Fruit fly (Drosophila melanogaster) whole organism, embryonic: ENCODE measurements around the gene CG15343.

Experiments used
- Awh ChIP-seq: fragments of 200-800 bp; sonication (Bioruptor generic); IDR thresholded peaks from 2 replicates; pipeline ENCODE4, ENCODE4 v1.3.6; 2022; ENCODE audit warnings: missing biosample characterization, missing genetic modification characterization
- B-H1 ChIP-seq: fragments of 200-800 bp; sonication (Bioruptor generic); IDR thresholded peaks from 3 replicates; pipeline ENCODE4 v1.3.6; 2022; ENCODE audit warnings: missing biosample characterization, missing genetic modification characterization
- CG11560 ChIP-seq: fragments of 200-800 bp; sonication (Bioruptor generic); IDR thresholded peaks from 3 replicates; pipeline ENCODE4 v1.3.6; 2022; ENCODE audit warnings: missing biosample characterization, missing genetic modification characterization
- CG13775 ChIP-seq: fragments of 200-800 bp; sonication (Bioruptor generic); optimal IDR thresholded peaks from 3 replicates; lab custom pipeline; 2017; ENCODE audit warnings: missing biosample characterization, mild to moderate bottlenecking, missing genetic modification characterization
- CG13894 ChIP-seq: fragments of 200-800 bp; sonication (Bioruptor generic); optimal IDR thresholded peaks from 3 replicates; lab custom pipeline; 2018; ENCODE audit warnings: missing biosample characterization, mild to moderate bottlenecking, missing genetic modification characterization, moderate library complexity
- CG14441 ChIP-seq: fragments of 200-800 bp; sonication (Bioruptor generic); IDR thresholded peaks from 2 replicates; pipeline ENCODE4 v1.3.6; 2022; ENCODE audit warnings: missing biosample characterization, missing genetic modification characterization
- CG16815 ChIP-seq: fragments of 200-800 bp; sonication (Bioruptor generic); optimal IDR thresholded peaks from 3 replicates; lab custom pipeline; 2017; ENCODE audit warnings: missing biosample characterization, mild to moderate bottlenecking, missing genetic modification characterization
- CG18476 ChIP-seq: fragments of 200-800 bp; sonication (Bioruptor generic); optimal IDR thresholded peaks from 2 replicates; lab custom pipeline; 2016; ENCODE audit warnings: missing biosample characterization, mild to moderate bottlenecking, missing genetic modification characterization
- CG2116 ChIP-seq: fragments of 200-800 bp; sonication (Bioruptor generic); optimal IDR thresholded peaks from 3 replicates; lab custom pipeline; 2018; ENCODE audit warnings: missing biosample characterization, mild to moderate bottlenecking, missing genetic modification characterization
- CG2202 ChIP-seq: fragments of 200-800 bp; sonication (Bioruptor generic); optimal IDR thresholded peaks from 2 replicates; lab custom pipeline; 2018; ENCODE audit warnings: missing biosample characterization, mild to moderate bottlenecking, missing genetic modification characterization
- CG34224 ChIP-seq: fragments of 200-800 bp; sonication (Bioruptor generic); IDR thresholded peaks from 3 replicates; pipeline ENCODE4 v1.3.6; 2022; ENCODE audit warnings: missing biosample characterization, missing genetic modification characterization; ENCODE audit not compliant: partially characterized antibody
- CG3995 ChIP-seq: fragments of 200-800 bp; sonication (Bioruptor generic); optimal IDR thresholded peaks from 3 replicates; lab custom pipeline; 2016; ENCODE audit warnings: missing biosample characterization, missing genetic modification characterization
- CG4424 ChIP-seq: fragments of 200-800 bp; sonication (Bioruptor generic); optimal IDR thresholded peaks from 3 replicates; lab custom pipeline; 2016; ENCODE audit warnings: missing biosample characterization, missing genetic modification characterization
- CG7928 ChIP-seq: fragments of 200-800 bp; sonication (Bioruptor generic); optimal IDR thresholded peaks from 2 replicates; lab custom pipeline; 2017; ENCODE audit warnings: missing biosample characterization, mild to moderate bottlenecking, missing genetic modification characterization
- CG8478 ChIP-seq: fragments of >200 bp; optimal IDR thresholded peaks from 2 replicates; lab custom pipeline; 2018
- CG9437 ChIP-seq: fragments of 200-800 bp; sonication (Bioruptor generic); optimal IDR thresholded peaks from 2 replicates; lab custom pipeline; 2018; ENCODE audit warnings: missing biosample characterization, mild to moderate bottlenecking, missing genetic modification characterization
- CG9817 ChIP-seq: fragments of 200-800 bp; sonication (Bioruptor generic); optimal IDR thresholded peaks from 2 replicates; lab custom pipeline; 2018; ENCODE audit warnings: missing biosample characterization, mild to moderate bottlenecking, missing genetic modification characterization, moderate library complexity
- Dad ChIP-seq: fragments of 200-800 bp; sonication (Bioruptor generic); optimal IDR thresholded peaks from 3 replicates; lab custom pipeline; 2016; ENCODE audit warnings: missing biosample characterization, missing genetic modification characterization
- Dfd ChIP-seq, 2 experiments: fragments of >200 bp; optimal IDR thresholded peaks; 2 replicates each; lab custom pipeline; 2017; ENCODE audit warnings: missing biosample characterization in 2 of 2, missing genetic modification characterization in 2 of 2
- Dip2 ChIP-seq: fragments of 200-800 bp; sonication (Bioruptor generic); IDR thresholded peaks from 2 replicates; pipeline ENCODE4 v1.3.6; 2022; ENCODE audit warnings: missing biosample characterization, missing genetic modification characterization
- Hand ChIP-seq: fragments of 200-800 bp; sonication (Bioruptor generic); optimal IDR thresholded peaks from 2 replicates; lab custom pipeline; 2017; ENCODE audit warnings: mild to moderate bottlenecking, missing biosample characterization, missing genetic modification reagents, missing genetic modification characterization
- HmgD ChIP-seq: fragments of 200-800 bp; sonication (Bioruptor generic); optimal IDR thresholded peaks from 3 replicates; lab custom pipeline; 2016; ENCODE audit warnings: missing biosample characterization, missing genetic modification characterization
- HmgZ ChIP-seq: fragments of 200-800 bp; sonication (Bioruptor generic); optimal IDR thresholded peaks from 2 replicates; lab custom pipeline; 2018; ENCODE audit warnings: missing biosample characterization, mild to moderate bottlenecking, missing genetic modification characterization
- Nf-YA ChIP-seq: fragments of 200-800 bp; sonication (Bioruptor generic); IDR thresholded peaks from 2 replicates; pipeline ENCODE4 v1.3.6; 2022; ENCODE audit warnings: missing biosample characterization, missing genetic modification characterization
- Side ChIP-seq: fragments of 200-800 bp; sonication (Bioruptor generic); optimal IDR thresholded peaks from 2 replicates; lab custom pipeline; 2016; ENCODE audit warnings: missing biosample characterization, missing genetic modification characterization
- Sox102F ChIP-seq: fragments of 200-800 bp; sonication (Bioruptor generic); optimal IDR thresholded peaks from 2 replicates; lab custom pipeline; 2018; ENCODE audit warnings: missing biosample characterization, mild to moderate bottlenecking, missing genetic modification characterization, moderate library complexity
- Ssrp ChIP-seq: fragments of 200-800 bp; sonication (Bioruptor generic); optimal IDR thresholded peaks from 2 replicates; lab custom pipeline; 2018; ENCODE audit warnings: missing biosample characterization, mild to moderate bottlenecking, missing genetic modification characterization, moderate library complexity
- az2 ChIP-seq: fragments of 200-800 bp; sonication (Bioruptor generic); optimal IDR thresholded peaks from 3 replicates; lab custom pipeline; 2016; ENCODE audit warnings: missing biosample characterization, missing genetic modification characterization
- bigmax ChIP-seq: fragments of 200-800 bp; sonication (Bioruptor generic); optimal IDR thresholded peaks from 2 replicates; lab custom pipeline; 2018; ENCODE audit warnings: missing biosample characterization, mild to moderate bottlenecking, missing genetic modification characterization
- chif ChIP-seq, 2 experiments: fragments of 200-800 bp; sonication (Bioruptor generic); optimal IDR thresholded peaks; 3 replicates each; lab custom pipeline; 2016; ENCODE audit warnings: missing biosample characterization in 2 of 2, missing genetic modification characterization in 2 of 2
- corto ChIP-seq: fragments of 200-800 bp; sonication (Bioruptor generic); optimal IDR thresholded peaks from 2 replicates; lab custom pipeline; 2016; ENCODE audit warnings: missing biosample characterization, mild to moderate bottlenecking, missing genetic modification characterization, moderate library complexity
- croc ChIP-seq: fragments of 200-800 bp; sonication (Bioruptor generic); conservative IDR thresholded peaks from 3 replicates; pipeline ENCODE4 v1.3.6; 2022; ENCODE audit warnings: missing biosample characterization, missing genetic modification characterization
- ems ChIP-seq: fragments of 200-800 bp; sonication (Bioruptor generic); optimal IDR thresholded peaks from 3 replicates; lab custom pipeline; 2016; ENCODE audit warnings: missing biosample characterization, missing genetic modification characterization
- fru ChIP-seq: fragments of >200 bp; optimal IDR thresholded peaks from 2 replicates; lab custom pipeline; 2017
- gfzf ChIP-seq: fragments of 200-800 bp; sonication (Bioruptor generic); optimal IDR thresholded peaks from 2 replicates; lab custom pipeline; 2016; ENCODE audit warnings: missing biosample characterization, mild to moderate bottlenecking, missing genetic modification characterization, moderate library complexity
- grau ChIP-seq: fragments of 200-800 bp; optimal IDR thresholded peaks from 3 replicates; lab custom pipeline; 2019; ENCODE audit warnings: missing biosample characterization, mild to moderate bottlenecking, missing genetic modification characterization, moderate library complexity
- gt ChIP-seq: fragments of 200-800 bp; sonication (Bioruptor generic); IDR thresholded peaks from 2 replicates; pipeline ENCODE4 v1.3.6; 2022; ENCODE audit warnings: missing biosample characterization, missing genetic modification characterization
- jing ChIP-seq: fragments of 200-800 bp; sonication (Bioruptor generic); optimal IDR thresholded peaks from 2 replicates; lab custom pipeline; 2018; ENCODE audit warnings: missing biosample characterization, mild to moderate bottlenecking, missing genetic modification characterization
- kni ChIP-seq: fragments of 200-800 bp; sonication (Bioruptor generic); optimal IDR thresholded peaks from 3 replicates; lab custom pipeline; 2017; ENCODE audit warnings: mild to moderate bottlenecking, missing biosample characterization, missing genetic modification reagents, missing genetic modification characterization
- mirr ChIP-seq: fragments of 200-800 bp; sonication (Bioruptor generic); optimal IDR thresholded peaks from 3 replicates; lab custom pipeline; 2018; ENCODE audit warnings: missing biosample characterization, mild to moderate bottlenecking, missing genetic modification characterization
- onecut ChIP-seq: fragments of 200-800 bp; sonication (Bioruptor generic); IDR thresholded peaks from 2 replicates; pipeline ENCODE4 v1.3.6; 2022; ENCODE audit warnings: missing biosample characterization, missing genetic modification characterization
- pb ChIP-seq: fragments of 200-800 bp; sonication (Bioruptor generic); optimal IDR thresholded peaks from 3 replicates; lab custom pipeline; 2016; ENCODE audit warnings: missing biosample characterization, missing genetic modification characterization
- ranshi ChIP-seq: fragments of 200-800 bp; sonication (Bioruptor generic); IDR thresholded peaks from 2 replicates; pipeline ENCODE4 v1.3.6; 2022; ENCODE audit warnings: missing biosample characterization, missing genetic modification characterization
- row ChIP-seq: fragments of 200-800 bp; sonication (Bioruptor generic); IDR thresholded peaks from 3 replicates; pipeline ENCODE4 v1.3.6; 2022; ENCODE audit warnings: missing biosample characterization, missing genetic modification characterization
- sd ChIP-seq: fragments of 200-800 bp; sonication (Bioruptor generic); optimal IDR thresholded peaks from 3 replicates; lab custom pipeline; 2018; ENCODE audit warnings: missing biosample characterization, mild to moderate bottlenecking, missing genetic modification characterization, moderate library complexity
- sens ChIP-seq: fragments of 200-800 bp; sonication (Bioruptor generic); peaks from one replicate; lab custom pipeline; 2016; ENCODE audit warnings: missing biosample characterization, missing genetic modification characterization
- slbo ChIP-seq: fragments of 200-800 bp; sonication (Bioruptor generic); IDR thresholded peaks from 2 replicates; pipeline ENCODE4 v1.3.6; 2022; ENCODE audit warnings: missing biosample characterization, missing genetic modification characterization
- so ChIP-seq: fragments of 200-800 bp; sonication (Bioruptor generic); IDR thresholded peaks from 3 replicates; pipeline ENCODE4 v1.3.6; 2022; ENCODE audit warnings: missing biosample characterization, missing genetic modification characterization
- tin ChIP-seq: fragments of 200-800 bp; sonication (Bioruptor generic); optimal IDR thresholded peaks from 3 replicates; lab custom pipeline; 2016; ENCODE audit warnings: missing biosample characterization, missing genetic modification characterization
- trh ChIP-seq: fragments of 200-800 bp; sonication (Bioruptor generic); optimal IDR thresholded peaks from 2 replicates; lab custom pipeline; 2016; ENCODE audit warnings: missing biosample characterization, missing genetic modification characterization
- tx ChIP-seq: fragments of 200-800 bp; sonication (Bioruptor generic); optimal IDR thresholded peaks from 2 replicates; lab custom pipeline; 2016; ENCODE audit warnings: missing biosample characterization, missing genetic modification characterization
- wdn ChIP-seq: fragments of 200-800 bp; sonication (Bioruptor generic); IDR thresholded peaks from 2 replicates; pipeline ENCODE4 v1.3.6; 2022; ENCODE audit warnings: missing biosample characterization, missing genetic modification characterization

Gene CG15343

DNA sequence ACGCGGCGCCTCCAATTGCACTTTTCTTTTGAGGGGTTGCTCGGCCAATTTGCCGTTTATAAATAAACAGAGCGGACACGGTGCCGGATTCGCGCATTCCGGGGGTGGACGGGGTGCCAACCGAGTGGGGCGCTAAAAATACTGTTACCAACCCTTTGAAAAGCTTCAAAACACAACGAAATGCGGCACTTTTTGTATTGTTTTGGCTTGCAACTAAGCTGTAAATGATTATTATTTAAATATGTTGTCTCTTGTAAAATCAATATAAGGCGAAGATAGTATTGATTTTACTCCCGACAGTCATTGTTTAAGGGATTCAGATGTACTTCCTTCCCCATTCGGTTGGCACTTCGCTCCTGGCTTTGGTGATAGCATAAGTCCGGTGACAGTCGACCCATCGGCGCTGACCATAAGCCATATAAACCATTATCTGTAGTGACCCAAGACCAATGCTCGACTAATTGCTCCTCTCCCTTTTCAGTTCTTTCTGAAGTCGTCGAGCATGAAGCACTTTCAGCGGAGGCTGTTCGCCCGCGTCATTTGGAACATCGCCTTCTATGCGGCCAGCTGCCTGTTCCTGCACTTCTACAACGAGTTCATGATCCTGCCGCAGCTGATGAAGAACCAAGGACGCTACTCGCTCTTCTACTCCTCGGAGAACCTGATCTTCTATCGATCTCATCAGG lies at the start of gene CG15343 (continued):
- TF ChIP-seq ems (GFP tag; lab: Kevin White, UChicago) (peak; percentile 25), mirr (GFP tag; lab: Kevin White, UChicago) (no peak), CG4424 (GFP tag; lab: Kevin White, UChicago) (peak; percentile 43), trh (no peak), gfzf (GFP tag; lab: Kevin White, UChicago) (no peak), CG14441 (GFP tag; lab: Robert Waterston, UW) (peak; percentile 37; the same call in 1 of the 2 replicates), slbo (GFP tag; lab: Robert Waterston, UW) (peak; percentile 74), CG3995 (GFP tag; lab: Kevin White, UChicago) (no peak), Ssrp (tag; lab: Kevin White, UChicago) (no peak), row (peak; percentile 79), az2 (GFP tag; lab: Kevin White, UChicago) (peak; percentile 37), CG9817 (tag; lab: Kevin White, UChicago) (no peak), grau (tag; lab: Kevin White, UChicago) (peak; percentile 20), Dip2 (GFP tag; lab: Robert Waterston, UW) (no peak), CG8478 (lab: Kevin White, UChicago) (no peak), wdn (GFP tag; lab: Robert Waterston, UW) (0 out of 2 replicates have a peak, but pooled peaks have one; percentile 32), bigmax (no peak), chif (GFP tag; optimal IDR thresholded peaks at IDR 0.05; lab: Kevin White, UChicago) (peak in 1 of 2 experiments; percentile 21), CG2202 (no peak), Nf-YA (GFP tag; lab: Robert Waterston, UW) (no peak), CG13775 (no peak), CG16815 (no peak), HmgZ (tag; lab: Kevin White, UChicago) (no peak), CG2116 (GFP tag; lab: Kevin White, UChicago) (no peak), CG7928 (no peak), Dfd (GFP tag; optimal IDR thresholded peaks at IDR 0.05; lab: Kevin White, UChicago) (no peak), gt (GFP tag; lab: Robert Waterston, UW) (no peak), CG18476 (GFP tag; lab: Kevin White, UChicago) (no peak), kni (GFP tag; lab: Kevin White, UChicago) (no peak), Dad (no peak), sd (peak; percentile 71), Sox102F (GFP tag; lab: Kevin White, UChicago) (peak; percentile 17), fru (lab: Kevin White, UChicago) (no peak), tx (GFP tag; lab: Kevin White, UChicago) (no peak), onecut (GFP tag; lab: Robert Waterston, UW) (peak; percentile 15; the same call in 1 of the 2 replicates), Side (GFP tag; lab: Kevin White, UChicago) (no peak), HmgD (no peak), sens (GFP tag; lab: Kevin White, UChicago) (peak; percentile 79), corto (GFP tag; lab: Kevin White, UChicago) (no peak), jing (GFP tag; lab: Kevin White, UChicago) (no peak), CG13894 (tag; lab: Kevin White, UChicago) (no peak), so (no peak), B-H1 (no peak; the same call in 2 of the 3 replicates), tin (GFP tag; lab: Kevin White, UChicago) (peak; percentile 19), Hand (GFP tag; lab: Kevin White, UChicago) (no peak), pb (GFP tag; lab: Kevin White, UChicago) (no peak), Awh (0 out of 2 replicates have a peak, but pooled peaks have one; percentile 30), ranshi (GFP tag; lab: Robert Waterston, UW) (no peak), croc (GFP tag; lab: Robert Waterston, UW) (no peak), CG9437 (no peak), CG11560 (tag; lab: Robert Waterston, UW) (peak; percentile 26; the same call in 1 of the 3 replicates), CG34224 (GFP tag; lab: Robert Waterston, UW) (no peak)
